Fruit fly (Drosophila melanogaster): Measurements from ENCODE around the gene Nsf2.

The Nsf2 gene

dm6 chr3R:13800430-13800848 is 37.4 kb downstream of the Nsf2 start (continued):
- peak; percentile 53 for TF ChIP-seq CG7368 (GFP tag; optimal IDR thresholded peaks at IDR 0.05)
- peak; percentile 84 for TF ChIP-seq achi (GFP tag; optimal IDR thresholded peaks at IDR 0.05)
- TF ChIP-seq acj6 (GFP tag; optimal IDR thresholded peaks at IDR 0.05) = peak; percentile 71
- TF ChIP-seq svp (GFP tag) = peak; percentile 88
- peak; percentile 65 for TF ChIP-seq CG10669 (GFP tag; optimal IDR thresholded peaks at IDR 0.05)
- TF ChIP-seq Hr39 (GFP tag; optimal IDR thresholded peaks at IDR 0.05) = peak; percentile 10
- peak; percentile 46 for TF ChIP-seq Ets96B (tag; optimal IDR thresholded peaks at IDR 0.05)
- TF ChIP-seq CG15336 (GFP tag; IDR thresholded peaks at IDR 0.05) = peak; percentile 91
- peak; percentile 15 for TF ChIP-seq Sox15 (GFP tag; optimal IDR thresholded peaks at IDR 0.05)
- TF ChIP-seq fkh (GFP tag; optimal IDR thresholded peaks at IDR 0.05) = peak; percentile 62
- peak; percentile 92 for TF ChIP-seq CG6163 (GFP tag; IDR thresholded peaks at IDR 0.05)
- peak; percentile 71 for TF ChIP-seq Met (GFP tag; optimal IDR thresholded peaks at IDR 0.05)
- peak; percentile 36 for TF ChIP-seq dac (GFP tag; optimal IDR thresholded peaks at IDR 0.05)
- TF ChIP-seq topi (GFP tag; optimal IDR thresholded peaks at IDR 0.05) = peak; percentile 65

DNA sequence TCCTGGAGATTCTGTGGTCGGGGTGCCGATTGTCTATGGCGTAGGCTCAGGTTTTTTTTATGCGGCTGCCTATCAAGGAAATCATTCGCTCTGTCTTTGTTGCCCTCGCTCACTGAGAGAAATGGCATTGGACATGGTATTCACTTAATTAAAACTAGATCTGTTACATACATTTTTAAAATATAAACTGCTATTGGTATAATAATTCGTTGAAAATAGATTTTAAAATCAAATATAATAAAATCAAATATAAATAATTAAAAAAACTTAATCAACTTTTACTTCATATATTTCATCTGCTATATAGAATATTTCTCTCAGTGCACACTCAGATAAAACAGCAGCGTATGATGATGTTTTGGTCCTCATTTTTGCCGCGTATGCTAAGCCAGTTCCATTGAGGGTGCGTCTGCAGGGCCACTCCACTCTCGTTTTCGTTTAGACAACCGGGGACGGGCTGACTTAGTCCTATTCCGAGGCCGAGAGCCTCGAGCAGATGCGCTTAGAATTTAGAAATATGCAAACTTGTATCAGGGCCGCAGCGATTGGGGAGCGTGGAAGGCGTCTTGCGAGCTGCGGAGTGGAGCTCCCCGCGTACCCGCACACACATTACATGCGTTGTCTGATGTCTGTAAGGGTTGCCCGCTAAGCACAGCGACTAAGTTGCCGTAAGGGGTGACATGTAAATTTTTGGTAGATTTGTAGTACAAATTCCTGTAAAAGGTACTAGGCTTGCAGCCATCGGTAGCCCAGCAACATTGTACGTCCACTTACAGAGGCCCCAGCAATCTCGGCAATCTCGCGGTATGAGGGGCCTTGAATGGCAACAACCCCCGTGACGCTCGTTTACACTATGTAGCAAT is 38.0 kb downstream of the Nsf2 start:
- TF ChIP-seq CG11294 (GFP tag; IDR thresholded peaks at IDR 0.05) (no peak), achi (GFP tag; optimal IDR thresholded peaks at IDR 0.05) (peak; percentile 29), Hr4 (GFP tag; optimal IDR thresholded peaks at IDR 0.05) (peak; percentile 8), fkh (GFP tag; optimal IDR thresholded peaks at IDR 0.05) (no peak), CG3919 (GFP tag; optimal IDR thresholded peaks at IDR 0.05) (peak; percentile 26), acj6 (GFP tag; optimal IDR thresholded peaks at IDR 0.05) (no peak), OdsH (GFP tag; optimal IDR thresholded peaks at IDR 0.05) (peak; percentile 20), CG8632 (GFP tag; optimal IDR thresholded peaks at IDR 0.05) (peak; percentile 6), CG8119 (GFP tag; IDR thresholded peaks at IDR 0.05) (peak; percentile 40; the same call in 1 of the 3 replicates), esn (GFP tag; optimal IDR thresholded peaks at IDR 0.05) (peak; percentile 23), CG6276 (GFP tag; optimal IDR thresholded peaks at IDR 0.05) (peak; percentile 8), dac (GFP tag; optimal IDR thresholded peaks at IDR 0.05) (no peak), CG6854 (GFP tag; optimal IDR thresholded peaks at IDR 0.05) (no peak), Hr39 (GFP tag; optimal IDR thresholded peaks at IDR 0.05) (no peak), CG16779 (tag; optimal IDR thresholded peaks at IDR 0.05) (no peak), CG10631 (GFP tag; optimal IDR thresholded peaks at IDR 0.05) (peak; percentile 46), CG15336 (GFP tag; IDR thresholded peaks at IDR 0.05) (0 out of 2 replicates have a peak, but pooled peaks have one; percentile 19), eg (GFP tag; IDR thresholded peaks at IDR 0.05) (0 out of 3 replicates have a peak, but pooled peaks have one; percentile 11), Ets96B (tag; optimal IDR thresholded peaks at IDR 0.05) (peak; percentile 35), CG4318 (GFP tag; optimal IDR thresholded peaks at IDR 0.05) (no peak), net (GFP tag; optimal IDR thresholded peaks at IDR 0.05) (no peak), Eip93F (GFP tag; optimal IDR thresholded peaks at IDR 0.05) (no peak), Lpt (GFP tag; optimal IDR thresholded peaks at IDR 0.05) (no peak), svp (GFP tag) (peak; percentile 16), CG32006 (GFP tag; optimal IDR thresholded peaks at IDR 0.05) (peak; percentile 46), CG10669 (GFP tag; optimal IDR thresholded peaks at IDR 0.05) (peak; percentile 5), CG34406 (GFP tag; optimal IDR thresholded peaks at IDR 0.05) (peak; percentile 13), CG3032 (tag; optimal IDR thresholded peaks at IDR 0.05) (peak; percentile 37), CG6808 (GFP tag; optimal IDR thresholded peaks at IDR 0.05) (peak; percentile 5), CG8319 (GFP tag; optimal IDR thresholded peaks at IDR 0.05) (no peak), salr (GFP tag; optimal IDR thresholded peaks at IDR 0.05) (peak in 1 of 2 experiments; percentile 10), Eip78C (GFP tag) (peak; percentile 72), cyc (GFP tag; optimal IDR thresholded peaks at IDR 0.05) (no peak), spab (GFP tag; optimal IDR thresholded peaks at IDR 0.05) (peak; percentile 23)

All from whole organism, prepupa.